Fruit fly (Drosophila melanogaster) whole organism, embryonic: ENCODE results near the gene IntS14.

Source experiments
- BEAF-32 ChIP-seq: fragments of 200-800 bp; sonication (Bioruptor generic); optimal IDR thresholded peaks from 3 replicates; lab custom pipeline; 2017; ENCODE audit warnings: missing biosample characterization, missing genetic modification characterization, mild to moderate bottlenecking, moderate library complexity, missing genetic modification reagents
- CG10654 ChIP-seq: fragments of 200-800 bp; sonication (Bioruptor generic); optimal IDR thresholded peaks from 2 replicates; lab custom pipeline; 2016; ENCODE audit warnings: missing biosample characterization, missing genetic modification characterization
- CG11560 ChIP-seq: fragments of 200-800 bp; sonication (Bioruptor generic); IDR thresholded peaks from 3 replicates; pipeline ENCODE4 v1.3.6; 2022; ENCODE audit warnings: missing biosample characterization, missing genetic modification characterization
- CG12659 ChIP-seq: fragments of 200-800 bp; sonication (Bioruptor generic); optimal IDR thresholded peaks from 3 replicates; lab custom pipeline; 2017; ENCODE audit warnings: mild to moderate bottlenecking, missing biosample characterization, missing genetic modification reagents, missing genetic modification characterization
- CG14710 ChIP-seq: fragments of 200-800 bp; sonication (Bioruptor generic); optimal IDR thresholded peaks from 3 replicates; lab custom pipeline; 2019; ENCODE audit warnings: missing biosample characterization, mild to moderate bottlenecking, missing genetic modification characterization, moderate library complexity
- CG14860 ChIP-seq: fragments of 200-800 bp; sonication (Bioruptor generic); IDR thresholded peaks from 3 replicates; pipeline ENCODE4 v1.3.6; 2022; ENCODE audit warnings: missing biosample characterization, missing genetic modification characterization; ENCODE audit not compliant: partially characterized antibody
- CG16813 ChIP-seq: fragments of 200-800 bp; sonication (Bioruptor generic); IDR thresholded peaks from 3 replicates; pipeline ENCODE4 v1.3.6; 2022; ENCODE audit warnings: missing biosample characterization, missing genetic modification characterization; ENCODE audit not compliant: partially characterized antibody
- CG18011 ChIP-seq: fragments of 200-800 bp; sonication (Bioruptor generic); optimal IDR thresholded peaks from 2 replicates; lab custom pipeline; 2017; ENCODE audit warnings: missing biosample characterization, missing genetic modification characterization, mild to moderate bottlenecking, moderate library complexity, missing genotype
- CG34224 ChIP-seq: fragments of 200-800 bp; sonication (Bioruptor generic); IDR thresholded peaks from 3 replicates; pipeline ENCODE4 v1.3.6; 2022; ENCODE audit warnings: missing biosample characterization, missing genetic modification characterization; ENCODE audit not compliant: partially characterized antibody
- CG42726 ChIP-seq: fragments of 200-800 bp; sonication (Bioruptor generic); IDR thresholded peaks from 2 replicates; pipeline ENCODE4 v1.3.6; 2022; ENCODE audit warnings: missing biosample characterization, missing genetic modification characterization; ENCODE audit not compliant: partially characterized antibody
- CG4617 ChIP-seq: fragments of 200-800 bp; sonication (Bioruptor generic); optimal IDR thresholded peaks from 3 replicates; lab custom pipeline; 2016; ENCODE audit warnings: missing biosample characterization, missing genetic modification characterization, borderline replicate concordance
- CG4730 ChIP-seq: fragments of 200-800 bp; sonication (Bioruptor generic); IDR thresholded peaks from 2 replicates; pipeline ENCODE4 v1.3.6; 2022; ENCODE audit warnings: missing biosample characterization, missing genetic modification characterization
- CG5245 ChIP-seq: fragments of 200-800 bp; sonication (Bioruptor generic); optimal IDR thresholded peaks from 3 replicates; lab custom pipeline; 2016; ENCODE audit warnings: missing biosample characterization, missing genetic modification characterization
- CG6254 ChIP-seq: fragments of 200-800 bp; sonication (Bioruptor generic); optimal IDR thresholded peaks from 3 replicates; lab custom pipeline; 2017; ENCODE audit warnings: mild to moderate bottlenecking, missing biosample characterization, missing genetic modification reagents, missing genetic modification characterization
- CG9797 ChIP-seq: fragments of 200-800 bp; sonication (Bioruptor generic); optimal IDR thresholded peaks from 3 replicates; lab custom pipeline; 2018; ENCODE audit warnings: missing biosample characterization, mild to moderate bottlenecking, missing genetic modification characterization
- D19B ChIP-seq: fragments of 200-800 bp; sonication (Bioruptor generic); optimal IDR thresholded peaks from 2 replicates; lab custom pipeline; 2017; ENCODE audit warnings: missing biosample characterization, mild to moderate bottlenecking, missing genetic modification characterization
- Dbx ChIP-seq: fragments of 200-800 bp; sonication (Bioruptor generic); IDR thresholded peaks from 3 replicates; pipeline ENCODE4 v1.3.6; 2022; ENCODE audit warnings: missing biosample characterization, missing genetic modification characterization
- Dll ChIP-seq: fragments of 200-800 bp; sonication (Bioruptor generic); IDR thresholded peaks from 4 replicates; pipeline ENCODE4 v1.3.6; 2022; ENCODE audit warnings: missing biosample characterization, missing genetic modification characterization; ENCODE audit not compliant: partially characterized antibody
- Eip74EF ChIP-seq, 2 experiments: fragments of 200-800 bp in 1 of 2; fragments of >200 bp in 1 of 2; sonication (Bioruptor generic) in 1 of 2; optimal IDR thresholded peaks; 2 replicates each; lab custom pipeline; 2017 to 2019; ENCODE audit warnings: missing biosample characterization in 2 of 2, missing genetic modification characterization in 2 of 2, mild to moderate bottlenecking in 1 of 2, moderate library complexity in 1 of 2
- H2.0 ChIP-seq: fragments of 200-800 bp; sonication (Bioruptor generic); IDR thresholded peaks from 2 replicates; pipeline ENCODE4 v1.3.6; 2022; ENCODE audit warnings: missing biosample characterization, missing genetic modification characterization
- HLH4C ChIP-seq: fragments of 200-800 bp; sonication (Bioruptor generic); IDR thresholded peaks from 3 replicates; pipeline ENCODE4 v1.3.6; 2022; ENCODE audit warnings: missing biosample characterization, missing genetic modification characterization; ENCODE audit not compliant: partially characterized antibody
- MESR4 ChIP-seq: fragments of 200-800 bp; sonication (Bioruptor generic); optimal IDR thresholded peaks from 2 replicates; lab custom pipeline; 2018; ENCODE audit warnings: missing biosample characterization, mild to moderate bottlenecking, missing genetic modification characterization, moderate library complexity
- Med ChIP-seq: fragments of 200-800 bp; sonication (Bioruptor generic); peaks from one replicate; lab custom pipeline; 2016; ENCODE audit warnings: missing biosample characterization, missing genetic modification characterization, mild to moderate bottlenecking, inconsistent platforms, moderate library complexity
- Mrtf ChIP-seq: fragments of 200-800 bp; sonication (Bioruptor generic); IDR thresholded peaks from 3 replicates; pipeline ENCODE4 v1.3.6; 2022; ENCODE audit warnings: missing biosample characterization, missing genetic modification characterization
- NC2β ChIP-seq: fragments of 200-800 bp; sonication (Bioruptor generic); optimal IDR thresholded peaks from 2 replicates; lab custom pipeline; 2016; ENCODE audit warnings: missing biosample characterization, missing genetic modification characterization
- Six4 ChIP-seq: fragments of 200-800 bp; sonication (Bioruptor generic); optimal IDR thresholded peaks from 2 replicates; lab custom pipeline; 2016; ENCODE audit warnings: missing biosample characterization, missing genetic modification characterization
- Xbp1 ChIP-seq: fragments of 200-800 bp; sonication (Bioruptor generic); optimal IDR thresholded peaks from 3 replicates; lab custom pipeline; 2016; ENCODE audit warnings: missing biosample characterization, mild to moderate bottlenecking, missing genetic modification characterization
- Xrp1 ChIP-seq: fragments of 200-800 bp; sonication (Bioruptor generic); IDR thresholded peaks from 2 replicates; pipeline ENCODE4 v1.3.6; 2022; ENCODE audit warnings: missing biosample characterization, missing genetic modification characterization
- YL-1 ChIP-seq: fragments of 200-800 bp; sonication (Bioruptor generic); optimal IDR thresholded peaks from 3 replicates; lab custom pipeline; 2017; ENCODE audit warnings: missing biosample characterization, mild to moderate bottlenecking, missing genetic modification characterization
- al ChIP-seq: fragments of 200-800 bp; sonication (Bioruptor generic); IDR thresholded peaks from 2 replicates; pipeline ENCODE4 v1.3.6; 2022; ENCODE audit warnings: missing biosample characterization, missing genetic modification characterization
- ato ChIP-seq: fragments of 200-800 bp; sonication (Bioruptor generic); IDR thresholded peaks from 2 replicates; pipeline ENCODE4 v1.3.6; 2022; ENCODE audit warnings: missing biosample characterization, missing genetic modification characterization; ENCODE audit not compliant: partially characterized antibody
- btn ChIP-seq: fragments of 200-800 bp; sonication (Bioruptor generic); optimal IDR thresholded peaks from 2 replicates; lab custom pipeline; 2016; ENCODE audit warnings: missing biosample characterization, missing genetic modification characterization
- crol ChIP-seq: fragments of 200-800 bp; sonication (Bioruptor generic); IDR thresholded peaks from 2 replicates; pipeline ENCODE4 v1.3.6; 2022; ENCODE audit warnings: missing biosample characterization, missing genetic modification characterization
- dpn ChIP-seq, 2 experiments: fragments of 200-800 bp; sonication (Bioruptor generic); optimal IDR thresholded peaks; 3 replicates each; lab custom pipeline; 2016; ENCODE audit warnings: missing biosample characterization in 2 of 2, missing genetic modification characterization in 2 of 2
- gcm ChIP-seq: fragments of 200-800 bp; sonication (Bioruptor generic); optimal IDR thresholded peaks from 2 replicates; lab custom pipeline; 2019; ENCODE audit warnings: missing biosample characterization, mild to moderate bottlenecking, missing genetic modification characterization, moderate library complexity
- hbn ChIP-seq: fragments of 200-800 bp; sonication (Bioruptor generic); IDR thresholded peaks from 2 replicates; pipeline ENCODE4 v1.3.6; 2022; ENCODE audit warnings: missing biosample characterization, missing genetic modification characterization; ENCODE audit not compliant: partially characterized antibody
- her ChIP-seq: fragments of 200-800 bp; sonication (Bioruptor generic); optimal IDR thresholded peaks from 2 replicates; lab custom pipeline; 2016; ENCODE audit warnings: missing biosample characterization, missing genetic modification characterization
- ind ChIP-seq: fragments of 200-800 bp; sonication (Bioruptor generic); optimal IDR thresholded peaks from 3 replicates; lab custom pipeline; 2016; ENCODE audit warnings: missing biosample characterization, missing genetic modification characterization
- lbe ChIP-seq: fragments of 200-800 bp; sonication (Bioruptor generic); optimal IDR thresholded peaks from 2 replicates; lab custom pipeline; 2016; ENCODE audit warnings: missing biosample characterization, mild to moderate bottlenecking, missing genetic modification characterization
- luna ChIP-seq: fragments of 200-800 bp; sonication (Bioruptor generic); optimal IDR thresholded peaks from 2 replicates; lab custom pipeline; 2016; ENCODE audit warnings: missing biosample characterization, missing genetic modification characterization
- nmo ChIP-seq: fragments of 200-800 bp; sonication (Bioruptor generic); optimal IDR thresholded peaks from 2 replicates; lab custom pipeline; 2018; ENCODE audit warnings: missing biosample characterization, mild to moderate bottlenecking, missing genetic modification characterization, moderate library complexity
- p53 ChIP-seq: fragments of 200-800 bp; sonication (Bioruptor generic); optimal IDR thresholded peaks from 2 replicates; lab custom pipeline; 2016; ENCODE audit warnings: missing biosample characterization, missing genetic modification characterization
- pros ChIP-seq: fragments of 200-800 bp; sonication (Bioruptor generic); optimal IDR thresholded peaks from 3 replicates; lab custom pipeline; 2019; ENCODE audit warnings: missing biosample characterization, mild to moderate bottlenecking, missing genetic modification characterization, moderate library complexity
- sna ChIP-seq: fragments of 200-800 bp; sonication (Bioruptor generic); IDR thresholded peaks from 2 replicates; pipeline ENCODE4 v1.3.6; 2022; ENCODE audit warnings: missing biosample characterization, missing genetic modification characterization; ENCODE audit not compliant: partially characterized antibody
- tio ChIP-seq: fragments of 200-800 bp; sonication (Bioruptor generic); optimal IDR thresholded peaks from 2 replicates; lab custom pipeline; 2017; ENCODE audit warnings: missing biosample characterization, missing genetic modification characterization, inconsistent platforms
- trem ChIP-seq: fragments of 200-800 bp; optimal IDR thresholded peaks from 3 replicates; lab custom pipeline; 2019; ENCODE audit warnings: missing biosample characterization, mild to moderate bottlenecking, missing genetic modification characterization, moderate library complexity
- tup ChIP-seq: fragments of 200-800 bp; sonication (Bioruptor generic); optimal IDR thresholded peaks from 2 replicates; lab custom pipeline; 2016; ENCODE audit warnings: missing biosample characterization, mild to moderate bottlenecking, missing genetic modification characterization, moderate library complexity
- vnd ChIP-seq: fragments of 200-800 bp; sonication (Bioruptor generic); IDR thresholded peaks from 3 replicates; pipeline ENCODE4 v1.3.6; 2022; ENCODE audit warnings: missing biosample characterization, missing genetic modification characterization; ENCODE audit not compliant: partially characterized antibody
- zfh1 ChIP-seq: fragments of 200-800 bp; sonication (Bioruptor generic); IDR thresholded peaks from 3 replicates; pipeline ENCODE4 v1.3.6; 2022; ENCODE audit warnings: missing biosample characterization, missing genetic modification characterization

The IntS14 gene

dm6 chr2L:1150554-1150953 lies 13.7 kb upstream of the IntS14 start, which contains the start of the genes Tfb4 and Vps29 (continued):
- peak; percentile 99 for TF ChIP-seq CG34224 (GFP tag; lab: Robert Waterston, UW)
- peak; percentile 12 for TF ChIP-seq NC2β (GFP tag; lab: Kevin White, UChicago)
- peak; percentile 7 for TF ChIP-seq CG9797 (GFP tag; lab: Kevin White, UChicago)
- no peak for TF ChIP-seq luna
- no peak for TF ChIP-seq D19B (GFP tag; lab: Kevin White, UChicago)
- TF ChIP-seq vnd (GFP tag; lab: Robert Waterston, UW) = peak; percentile 93
- TF ChIP-seq zfh1 (GFP tag; lab: Robert Waterston, UW) = peak; percentile 65; the same call in 2 of the 3 replicates
- peak; percentile 2 for TF ChIP-seq YL-1
- peak; percentile 65; the same call in 2 of the 3 replicates for TF ChIP-seq Dbx (GFP tag; lab: Robert Waterston, UW)
- no peak for TF ChIP-seq CG11560 (tag; lab: Robert Waterston, UW)
- peak; percentile 98 for TF ChIP-seq HLH4C (GFP tag; lab: Robert Waterston, UW)
- peak; percentile 3 for TF ChIP-seq nmo (GFP tag; lab: Kevin White, UChicago)
- TF ChIP-seq trem (tag; lab: Kevin White, UChicago) = peak; percentile 61
- peak; percentile 5 for TF ChIP-seq CG5245 (GFP tag; lab: Kevin White, UChicago)
- peak; percentile 96 for TF ChIP-seq ato (GFP tag; lab: Robert Waterston, UW)
- peak; percentile 78 for TF ChIP-seq MESR4 (GFP tag; lab: Kevin White, UChicago)
- no peak for TF ChIP-seq Eip74EF (GFP tag; optimal IDR thresholded peaks at IDR 0.05; lab: Kevin White, UChicago)
- peak; percentile 74 for TF ChIP-seq CG4617 (GFP tag; lab: Kevin White, UChicago)
- TF ChIP-seq CG18011 (GFP tag; lab: Kevin White, UChicago) = peak; percentile 37
- TF ChIP-seq Six4 (GFP tag; lab: Kevin White, UChicago) = peak; percentile 26
- TF ChIP-seq CG10654 (GFP tag; lab: Kevin White, UChicago) = peak; percentile 21
- TF ChIP-seq btn (GFP tag; lab: Kevin White, UChicago) = no peak
- TF ChIP-seq CG6254 = no peak
- TF ChIP-seq H2.0 (GFP tag; lab: Robert Waterston, UW) = peak; percentile 46; the same call in 1 of the 2 replicates
- TF ChIP-seq CG12659 (GFP tag; lab: Kevin White, UChicago) = peak; percentile 44
- TF ChIP-seq p53 (GFP tag; lab: Kevin White, UChicago) = peak; percentile 7
- peak; percentile 28 to 73 for TF ChIP-seq dpn (GFP tag; optimal IDR thresholded peaks at IDR 0.05; lab: Kevin White, UChicago)
- peak; percentile 89 for TF ChIP-seq hbn (GFP tag; lab: Robert Waterston, UW)
- peak; percentile 89 for TF ChIP-seq sna
- no peak for TF ChIP-seq crol (GFP tag; lab: Robert Waterston, UW)
- peak; percentile 21 for TF ChIP-seq gcm (GFP tag; lab: Kevin White, UChicago)
- no peak for TF ChIP-seq pros (GFP tag; lab: Kevin White, UChicago)
- TF ChIP-seq BEAF-32 (GFP tag; lab: Kevin White, UChicago) = peak; percentile 66
- TF ChIP-seq Med (GFP tag; lab: Kevin White, UChicago) = peak; percentile 97
- no peak for TF ChIP-seq CG4730
- peak; percentile 19; the same call in 1 of the 2 replicates for TF ChIP-seq CG42726 (GFP tag; lab: Robert Waterston, UW)
- peak; percentile 67 for TF ChIP-seq Xbp1
- no peak for TF ChIP-seq lbe (GFP tag; lab: Kevin White, UChicago)
- peak; percentile 49 for TF ChIP-seq tup (GFP tag; lab: Kevin White, UChicago)
- 0 out of 3 replicates have a peak, but pooled peaks have one; percentile 21 for TF ChIP-seq Mrtf
- TF ChIP-seq tio (GFP tag; lab: Kevin White, UChicago) = no peak
- TF ChIP-seq CG16813 = peak; percentile 90
- TF ChIP-seq her (GFP tag; lab: Kevin White, UChicago) = peak; percentile 75
- TF ChIP-seq CG14710 = peak; percentile 52
- TF ChIP-seq al (GFP tag; lab: Robert Waterston, UW) = peak; percentile 38; the same call in 1 of the 2 replicates
- TF ChIP-seq ind (GFP tag; lab: Kevin White, UChicago) = peak; percentile 56
- peak; percentile 84 for TF ChIP-seq Dll (GFP tag; lab: Robert Waterston, UW)
- TF ChIP-seq CG14860 (GFP tag; lab: Robert Waterston, UW) = peak; percentile 93
- TF ChIP-seq Xrp1 = peak; percentile 64
